Fruit fly (Drosophila melanogaster): Measurements from ENCODE around the gene CycJ.

- no peak for TF ChIP-seq Sin3A (optimal IDR thresholded peaks at IDR 0.05)
- no peak for TF ChIP-seq h (optimal IDR thresholded peaks at IDR 0.05)
- TF ChIP-seq Myc (optimal IDR thresholded peaks at IDR 0.05): no peak
- no peak for TF ChIP-seq psq (optimal IDR thresholded peaks at IDR 0.05)
- no peak for TF ChIP-seq ttk (optimal IDR thresholded peaks at IDR 0.05)
- TF ChIP-seq insv (optimal IDR thresholded peaks at IDR 0.05): no peak
Measured at dm6 chr3L:3439598-3439997, 26.6 kb upstream of the CycJ start.
